Worm (Caenorhabditis elegans) whole organism, midembryonic: ENCODE results near the gene sor-1.

Source experiments
- T22C8.4 ChIP-seq: fragments of 200-800 bp; sonication (Bioruptor generic); IDR thresholded peaks from 2 replicates; pipeline ENCODE4 v1.3.6; 2022; ENCODE audit warnings: missing genetic modification characterization, missing compliant biosample characterization
- ztf-29 ChIP-seq: fragments of 200-800 bp; sonication (Bioruptor generic); IDR thresholded peaks from 2 replicates; pipeline ENCODE4 v1.3.6; 2022; ENCODE audit warnings: missing genetic modification reagents, missing genetic modification characterization, missing compliant biosample characterization

DNA sequence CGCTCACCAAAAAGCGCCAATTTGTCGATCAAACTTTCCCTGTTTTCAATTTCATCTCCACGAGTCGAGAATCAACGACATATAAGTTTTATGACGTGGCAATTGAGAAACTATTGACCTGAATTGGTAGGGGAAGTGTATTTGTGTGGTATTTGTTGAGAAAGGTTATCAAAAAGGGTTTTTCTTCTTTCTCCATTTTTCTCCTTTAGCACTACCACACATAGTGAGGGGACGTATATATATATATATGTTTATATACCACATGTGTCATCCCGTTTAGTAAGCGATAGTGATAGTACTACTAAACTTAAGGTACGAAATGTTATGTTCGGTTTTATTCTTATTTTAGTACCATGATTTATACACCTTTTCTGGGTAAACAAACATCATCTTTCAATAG is 39.6 kb downstream of the sor-1 start:
- TF ChIP-seq ztf-29 (no peak), T22C8.4 (GFP tag; lab: Robert Waterston, UW) (no peak)
